Worm (Caenorhabditis elegans): ENCODE results near the gene sra-39.
A peak's percentile ranks its signal among the peaks of the same experiment; 100 is the strongest.

Gene sra-39

DNA sequence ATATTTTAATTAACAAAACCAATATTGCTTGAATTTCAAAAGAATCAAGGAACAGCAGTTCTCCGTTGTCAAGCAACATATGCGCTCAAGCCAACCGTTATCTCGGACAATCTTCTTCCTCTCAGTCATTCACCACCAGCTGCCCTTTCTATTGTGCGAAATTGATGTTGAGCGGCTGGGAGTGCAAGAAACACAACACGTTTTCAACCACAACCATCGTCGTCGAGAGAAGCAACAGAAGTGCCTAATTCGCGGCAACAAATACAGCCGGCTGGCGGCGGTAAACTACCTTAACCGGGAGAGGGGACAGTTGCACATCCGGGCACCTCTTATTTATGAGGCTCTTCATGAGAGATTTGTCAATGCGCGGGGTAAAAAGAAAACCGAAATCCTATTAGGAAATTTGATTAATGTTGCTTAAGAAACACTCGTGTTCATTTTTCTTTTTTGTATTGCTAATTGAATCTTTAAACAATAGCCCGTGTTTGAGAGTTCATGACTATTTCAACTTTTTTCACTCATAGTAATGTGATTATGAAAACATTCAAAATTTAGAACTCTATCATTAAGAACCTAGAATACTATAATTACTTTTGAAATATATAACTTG lies 21.4 kb downstream of the sra-39 start:
- no peak for TF ChIP-seq Y75B8A.6 (GFP tag; IDR thresholded peaks at IDR 0.05)
- peak; percentile 40 for TF ChIP-seq aha-1 (tag)

DNA sequence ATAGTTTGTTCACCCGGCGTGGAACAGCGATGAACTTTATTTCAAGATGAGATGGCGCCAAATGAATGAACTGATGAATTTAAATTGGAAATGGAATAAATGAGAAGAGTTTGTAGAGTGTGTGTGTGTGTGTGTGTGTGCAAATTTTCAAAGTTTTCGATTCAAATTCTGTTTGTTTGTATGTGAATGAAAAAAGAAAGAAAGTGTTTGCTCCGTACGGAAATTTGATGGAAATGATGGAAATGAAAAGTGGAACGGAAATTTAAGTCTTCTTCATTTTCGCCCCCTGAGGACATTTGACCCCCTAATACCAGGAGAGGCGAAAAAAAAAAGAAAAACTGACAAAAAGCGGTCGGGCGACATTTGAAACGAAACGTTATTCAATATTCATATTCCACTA lies 25.1 kb downstream of the sra-39 start:
- TF ChIP-seq hlh-11 (tag; optimal IDR thresholded peaks at IDR 0.05) (no peak), mes-2 (tag; optimal IDR thresholded peaks at IDR 0.05; ENCODE audit: poor library complexity, severe bottlenecking) (no peak), ceh-62 (tag; optimal IDR thresholded peaks at IDR 0.05) (no peak), aha-1 (tag) (peak; percentile 92)

DNA sequence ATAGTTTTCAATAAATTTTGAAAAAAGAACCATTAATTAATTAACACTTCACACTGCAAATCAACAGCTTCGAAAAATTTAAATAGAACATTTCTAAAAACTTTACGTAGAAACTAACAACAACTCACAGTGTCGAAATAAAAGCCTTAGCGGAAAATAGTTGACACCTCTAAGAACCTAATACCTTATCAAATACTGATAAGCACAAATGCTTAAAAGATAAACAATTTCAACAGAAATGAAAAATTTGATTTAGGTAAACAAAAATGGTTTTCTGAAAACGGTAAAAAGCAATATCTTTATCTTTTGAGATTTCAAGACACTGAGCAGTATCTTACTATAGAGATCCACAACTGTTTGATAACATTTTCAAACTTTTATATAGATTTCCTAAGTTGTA lies 26.4 kb downstream of the sra-39 start:
- TF ChIP-seq unc-62 (GFP tag; optimal IDR thresholded peaks at IDR 0.05 in 1 of 2) (peak in 1 of 2 experiments; percentile 59), unc-62 (tag; optimal IDR thresholded peaks at IDR 0.05) (no peak), dmd-9 (GFP tag; IDR thresholded peaks at IDR 0.05) (no peak), daf-16 (GFP tag; optimal IDR thresholded peaks at IDR 0.05) (no peak), daf-16 (tag; optimal IDR thresholded peaks at IDR 0.05) (peak; percentile 75), pqm-1 (tag; optimal IDR thresholded peaks at IDR 0.05) (peak; percentile 15), ceh-62 (tag; optimal IDR thresholded peaks at IDR 0.05) (no peak), php-3 (GFP tag; IDR thresholded peaks at IDR 0.05) (no peak)

DNA sequence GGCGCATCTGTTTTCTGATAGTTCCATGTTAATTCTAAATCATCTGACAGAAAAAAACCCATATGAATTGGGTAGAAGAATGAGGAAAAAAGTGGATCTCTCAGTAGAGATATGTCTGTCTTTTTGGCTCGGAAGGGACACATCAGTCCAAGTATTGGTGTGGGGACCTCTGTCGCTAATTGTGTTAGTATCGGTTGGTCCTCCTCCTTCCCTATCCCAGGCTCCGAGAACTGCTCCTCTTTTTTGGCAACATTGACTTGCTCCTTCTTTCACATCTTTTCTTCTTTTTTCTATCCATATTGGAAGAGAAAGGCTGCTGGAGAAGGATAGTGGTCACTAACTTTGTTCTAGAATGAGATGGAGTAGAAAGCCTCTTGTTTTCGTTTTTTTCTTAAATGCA lies 27.3 kb downstream of the sra-39 start:
- TF ChIP-seq ceh-82 (tag; optimal IDR thresholded peaks at IDR 0.05) (no peak), ztf-7 (tag; optimal IDR thresholded peaks at IDR 0.05) (no peak), unc-62 (GFP tag; optimal IDR thresholded peaks at IDR 0.05 in 1 of 2) (peak in 1 of 2 experiments; percentile 47), unc-62 (tag; optimal IDR thresholded peaks at IDR 0.05) (no peak), dmd-9 (GFP tag; IDR thresholded peaks at IDR 0.05) (no peak), T26A8.4 (GFP tag; IDR thresholded peaks at IDR 0.05) (no peak), hif-1 (tag; optimal IDR thresholded peaks at IDR 0.05) (no peak), ZK337.2 (GFP tag; IDR thresholded peaks at IDR 0.05) (no peak), ces-1 (GFP tag; optimal IDR thresholded peaks at IDR 0.05) (peak; percentile 43), daf-19 (GFP tag; conservative IDR thresholded peaks at IDR 0.05) (no peak), F10B5.3 (tag; optimal IDR thresholded peaks at IDR 0.05) (no peak), daf-12 (tag; optimal IDR thresholded peaks at IDR 0.05) (no peak), ceh-32 (tag; optimal IDR thresholded peaks at IDR 0.05; ENCODE audit: poor library complexity) (no peak), egl-27 (tag; optimal IDR thresholded peaks at IDR 0.05) (no peak)

DNA sequence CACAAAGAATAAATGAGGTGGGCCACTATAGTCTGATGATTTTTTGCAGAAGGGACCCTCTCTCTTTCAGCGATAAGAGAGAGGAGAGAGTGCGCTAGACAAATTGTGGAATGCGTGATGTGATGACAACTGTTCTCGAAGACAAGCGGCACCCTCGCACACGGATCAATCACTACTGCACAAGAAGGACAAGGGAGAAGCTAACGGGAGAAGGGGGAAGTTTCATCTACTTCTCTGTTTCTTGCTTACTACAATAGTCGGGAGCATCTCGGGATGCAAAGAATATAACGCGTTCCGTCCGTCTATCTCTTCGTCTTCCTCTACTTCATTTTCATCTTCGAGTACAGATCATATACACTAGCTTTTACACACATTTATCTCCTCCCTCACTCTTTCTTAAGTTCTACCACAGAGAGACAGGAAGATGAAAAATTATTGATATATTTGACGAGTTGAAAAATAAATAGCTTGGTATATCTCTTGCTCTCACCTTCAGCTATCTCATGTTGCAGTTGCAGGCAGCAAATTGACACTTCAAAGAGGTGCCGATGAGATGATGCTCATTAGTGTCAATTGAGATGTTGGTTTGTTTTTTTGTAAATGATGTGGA lies 29.8 kb downstream of the sra-39 start:
- peak; percentile 6 for TF ChIP-seq nhr-28 (tag; optimal IDR thresholded peaks at IDR 0.05)
- TF ChIP-seq ceh-62 (tag; optimal IDR thresholded peaks at IDR 0.05), result no peak
- no peak for TF ChIP-seq egl-27 (tag; optimal IDR thresholded peaks at IDR 0.05)
- TF ChIP-seq fos-1 (tag; optimal IDR thresholded peaks at IDR 0.05), result no peak
- no peak for TF ChIP-seq duxl-1 (tag; optimal IDR thresholded peaks at IDR 0.05; ENCODE audit: poor library complexity)
- no peak for TF ChIP-seq spr-3 (GFP tag; optimal IDR thresholded peaks at IDR 0.05)
- TF ChIP-seq saeg-2 (GFP tag; IDR thresholded peaks at IDR 0.05), result no peak
- TF ChIP-seq zfp-2 (tag; optimal IDR thresholded peaks at IDR 0.05), result no peak
- no peak for TF ChIP-seq daf-8 (GFP tag; IDR thresholded peaks at IDR 0.05)
- TF ChIP-seq jun-1 (tag; optimal IDR thresholded peaks at IDR 0.05), result no peak
- no peak for TF ChIP-seq gei-8 (GFP tag; optimal IDR thresholded peaks at IDR 0.05)
- no peak for TF ChIP-seq daf-12 (tag; optimal IDR thresholded peaks at IDR 0.05)
- TF ChIP-seq nhr-42 (GFP tag; IDR thresholded peaks at IDR 0.05), result no peak
- TF ChIP-seq madf-9 (GFP tag; conservative IDR thresholded peaks at IDR 0.05), result no peak
- TF ChIP-seq lir-3 (tag; optimal IDR thresholded peaks at IDR 0.05), result no peak
- no peak for TF ChIP-seq nhr-76 (tag; optimal IDR thresholded peaks at IDR 0.05)
- no peak for TF ChIP-seq pqm-1 (tag; optimal IDR thresholded peaks at IDR 0.05)
- peak; percentile 46 for TF ChIP-seq nhr-11 (tag; optimal IDR thresholded peaks at IDR 0.05)
- no peak for TF ChIP-seq attf-4 (tag; optimal IDR thresholded peaks at IDR 0.05)
- TF ChIP-seq ceh-44 (GFP tag; IDR thresholded peaks at IDR 0.05), result no peak
- no peak for TF ChIP-seq unc-39 (tag; optimal IDR thresholded peaks at IDR 0.05)
- TF ChIP-seq aly-2 (tag; optimal IDR thresholded peaks at IDR 0.05), result no peak
- TF ChIP-seq nhr-6 (tag; optimal IDR thresholded peaks at IDR 0.05), result no peak
- TF ChIP-seq lim-7 (GFP tag; IDR thresholded peaks at IDR 0.05), result no peak
- no peak for TF ChIP-seq lin-13 (GFP tag; optimal IDR thresholded peaks at IDR 0.05)
- TF ChIP-seq hlh-11 (tag; optimal IDR thresholded peaks at IDR 0.05), result peak; percentile 42

All from whole organism, L4 larva.